Worm (Caenorhabditis elegans) whole organism, L2 larva: ENCODE measurements around the gene fat-6.

ENCODE experiments used
- R02D3.7 ChIP-seq: fragments of 150-350 bp; optimal IDR thresholded peaks from 2 replicates; lab custom pipeline; 2014; ENCODE audit warnings: missing biosample characterization, missing genetic modification characterization
- egl-27 ChIP-seq: sonication (generic microtip); optimal IDR thresholded peaks from 3 replicates; lab custom pipeline; 2017; ENCODE audit warnings: missing biosample characterization, missing genetic modification reagents, missing genetic modification characterization
- lin-39 ChIP-seq: fragments of 150-350 bp; optimal IDR thresholded peaks from 2 replicates; lab custom pipeline; 2014; ENCODE audit warnings: missing biosample characterization, missing genetic modification reagents, missing genetic modification characterization
- lsy-2 ChIP-seq, 2 experiments: fragments of 150-350 bp in 1 of 2; sonication (generic microtip) in 1 of 2; optimal IDR thresholded peaks; 2 replicates each; lab custom pipeline; 2014 to 2017; ENCODE audit warnings: missing biosample characterization in 2 of 2, missing genetic modification characterization in 2 of 2
- nhr-129 ChIP-seq: fragments of 150-350 bp; optimal IDR thresholded peaks from 2 replicates; lab custom pipeline; 2014; ENCODE audit warnings: missing biosample characterization, missing genetic modification characterization
- nhr-77 ChIP-seq: fragments of 150-350 bp; optimal IDR thresholded peaks from 2 replicates; lab custom pipeline; 2014; ENCODE audit warnings: missing biosample characterization, missing genetic modification characterization
- snpc-4 ChIP-seq: fragments of 150-350 bp; optimal IDR thresholded peaks from 2 replicates; lab custom pipeline; 2014; ENCODE audit warnings: missing biosample characterization, missing genetic modification characterization
- zag-1 ChIP-seq: fragments of 150-350 bp; optimal IDR thresholded peaks from 2 replicates; lab custom pipeline; 2014; ENCODE audit warnings: missing biosample characterization, missing genetic modification characterization

- TF ChIP-seq zag-1 = no peak
- no peak for TF ChIP-seq egl-27 (tag; lab: Kevin White, UChicago)
- TF ChIP-seq lsy-2 (tag; optimal IDR thresholded peaks at IDR 0.05; lab: Kevin White, UChicago) = no peak
- TF ChIP-seq R02D3.7 = no peak
- no peak for TF ChIP-seq nhr-77 (tag; lab: Kevin White, UChicago)
- TF ChIP-seq lin-39 (tag; lab: Kevin White, UChicago) = no peak
- TF ChIP-seq nhr-129 (tag; lab: Kevin White, UChicago) = no peak
- no peak for TF ChIP-seq snpc-4 (tag; lab: Kevin White, UChicago)
Observed at ce11 chrIV:11949717-11950116, 34.2 kb upstream of the fat-6 start, which contains the start of gene hdl-1.
